5 worm cellular contexts compared by ENCODE assay signal in genomic region chrII:542416-542815, ce11.
TF ChIP-seq lines count a peak whose summit lies in the region.

No protein-coding gene starts in this region.

TF ChIP-seq in whole organism, L1 larva, 84 proteins besides CTCF, POLR2A, EP300 and RAD21:
- TF ChIP-seq unc-30 (tag; optimal IDR thresholded peaks at IDR 0.05; lab: Kevin White, UChicago) (no peak), sptf-1 (tag; optimal IDR thresholded peaks at IDR 0.05; lab: Kevin White, UChicago) (no peak), blmp-1 (tag; optimal IDR thresholded peaks at IDR 0.05; lab: Kevin White, UChicago) (peak; percentile 87), elt-3 (tag; optimal IDR thresholded peaks at IDR 0.05; lab: Kevin White, UChicago) (peak in 1 of 6 experiments; percentile 76)

TF ChIP-seq in whole organism, L2 larva, 48 proteins besides CTCF, POLR2A, EP300 and RAD21:
- TF ChIP-seq elt-1 (tag; optimal IDR thresholded peaks at IDR 0.05; lab: Kevin White, UChicago), result no peak
- TF ChIP-seq ztf-11 (tag; optimal IDR thresholded peaks at IDR 0.05; lab: Kevin White, UChicago), result no peak
- peak; percentile 51 for TF ChIP-seq nhr-21 (tag; optimal IDR thresholded peaks at IDR 0.05; lab: Kevin White, UChicago)
- no peak for TF ChIP-seq ceh-16 (tag; optimal IDR thresholded peaks at IDR 0.05; lab: Kevin White, UChicago)
- TF ChIP-seq ZK546.5 (tag; optimal IDR thresholded peaks at IDR 0.05; lab: Kevin White, UChicago), result no peak
- no peak for TF ChIP-seq skn-1 (tag; optimal IDR thresholded peaks at IDR 0.05; lab: Kevin White, UChicago)

TF ChIP-seq in whole organism, L3 larva, 47 proteins besides CTCF, POLR2A, EP300 and RAD21 (continues in another document):
- TF ChIP-seq ztf-4 (tag; optimal IDR thresholded peaks at IDR 0.05; lab: Kevin White, UChicago), result no peak
- no peak for TF ChIP-seq pha-4 (tag; optimal IDR thresholded peaks at IDR 0.05; lab: Kevin White, UChicago)
- TF ChIP-seq ceh-82 (tag; optimal IDR thresholded peaks at IDR 0.05; lab: Kevin White, UChicago), result no peak
- TF ChIP-seq snpc-4 (tag; optimal IDR thresholded peaks at IDR 0.05; lab: Kevin White, UChicago), result no peak
- peak; percentile 60 for TF ChIP-seq nhr-23 (tag; optimal IDR thresholded peaks at IDR 0.05; lab: Kevin White, UChicago)
- TF ChIP-seq zag-1 (tag; optimal IDR thresholded peaks at IDR 0.05; lab: Kevin White, UChicago), result no peak
- no peak for TF ChIP-seq elt-1 (tag; optimal IDR thresholded peaks at IDR 0.05; lab: Kevin White, UChicago)
- no peak for TF ChIP-seq fos-1 (tag; optimal IDR thresholded peaks at IDR 0.05; lab: Kevin White, UChicago)
- TF ChIP-seq elt-3 (tag; optimal IDR thresholded peaks at IDR 0.05; lab: Kevin White, UChicago), result peak in 1 of 3 experiments; percentile 8
- TF ChIP-seq daf-12 (tag; optimal IDR thresholded peaks at IDR 0.05; lab: Kevin White, UChicago), result no peak
- TF ChIP-seq nhr-25 (tag; optimal IDR thresholded peaks at IDR 0.05; lab: Kevin White, UChicago), result no peak
- TF ChIP-seq nhr-43 (tag; optimal IDR thresholded peaks at IDR 0.05; lab: Kevin White, UChicago; ENCODE audit: poor library complexity, severe bottlenecking), result peak; percentile 58
- TF ChIP-seq egl-27 (tag; optimal IDR thresholded peaks at IDR 0.05; lab: Kevin White, UChicago), result no peak
- no peak for TF ChIP-seq tbx-2 (tag; optimal IDR thresholded peaks at IDR 0.05; lab: Kevin White, UChicago)
- no peak for TF ChIP-seq ceh-9 (tag; optimal IDR thresholded peaks at IDR 0.05; lab: Kevin White, UChicago)
- no peak for TF ChIP-seq nhr-12 (tag; optimal IDR thresholded peaks at IDR 0.05; lab: Kevin White, UChicago)
- peak; percentile 9 for TF ChIP-seq ama-1 (optimal IDR thresholded peaks at IDR 0.05; lab: Kevin White, UChicago)
- TF ChIP-seq ceh-28 (tag; optimal IDR thresholded peaks at IDR 0.05; lab: Kevin White, UChicago), result no peak
- TF ChIP-seq unc-39 (tag; optimal IDR thresholded peaks at IDR 0.05; lab: Kevin White, UChicago), result no peak
- no peak for TF ChIP-seq lin-15B (tag; optimal IDR thresholded peaks at IDR 0.05; lab: Kevin White, UChicago)
- TF ChIP-seq ceh-16 (tag; optimal IDR thresholded peaks at IDR 0.05; lab: Kevin White, UChicago), result no peak
- no peak for TF ChIP-seq nhr-11 (tag; optimal IDR thresholded peaks at IDR 0.05; lab: Kevin White, UChicago)
- TF ChIP-seq elt-2 (tag; optimal IDR thresholded peaks at IDR 0.05; lab: Kevin White, UChicago), result no peak
- no peak for TF ChIP-seq fkh-2 (tag; optimal IDR thresholded peaks at IDR 0.05; lab: Kevin White, UChicago)
- no peak for TF ChIP-seq hmg-11 (tag; optimal IDR thresholded peaks at IDR 0.05; lab: Kevin White, UChicago)
- peak; percentile 6 for TF ChIP-seq nfya-1 (tag; optimal IDR thresholded peaks at IDR 0.05; lab: Kevin White, UChicago; ENCODE audit: insufficient read depth)
- no peak for TF ChIP-seq R02D3.7 (tag; optimal IDR thresholded peaks at IDR 0.05; lab: Kevin White, UChicago)
- no peak for TF ChIP-seq ZK546.5 (tag; optimal IDR thresholded peaks at IDR 0.05; lab: Kevin White, UChicago)
- TF ChIP-seq lin-39 (tag; optimal IDR thresholded peaks at IDR 0.05; lab: Kevin White, UChicago), result no peak

TF ChIP-seq in whole organism, L4 larva, 104 proteins besides CTCF, POLR2A, EP300 and RAD21:
- TF ChIP-seq duxl-1 (tag; optimal IDR thresholded peaks at IDR 0.05; lab: Kevin White, UChicago; ENCODE audit: poor library complexity), result no peak
- peak; percentile 58 for TF ChIP-seq aha-1 (tag; lab: Kevin White, UChicago)
- no peak for TF ChIP-seq lim-7 (GFP tag; IDR thresholded peaks at IDR 0.05; lab: Robert Waterston, UW)
- no peak for TF ChIP-seq set-16 (GFP tag; IDR thresholded peaks at IDR 0.05; lab: Robert Waterston, UW)
- TF ChIP-seq rbr-2 (tag; optimal IDR thresholded peaks at IDR 0.05; lab: Kevin White, UChicago), result no peak
- no peak for TF ChIP-seq ZK337.2 (GFP tag; IDR thresholded peaks at IDR 0.05; lab: Robert Waterston, UW)
- TF ChIP-seq hlh-11 (tag; optimal IDR thresholded peaks at IDR 0.05; lab: Kevin White, UChicago), result peak; percentile 2
- TF ChIP-seq mxl-3 (GFP tag; optimal IDR thresholded peaks at IDR 0.05; lab: Kevin White, UChicago), result peak; percentile 47
- no peak for TF ChIP-seq lin-38 (GFP tag; IDR thresholded peaks at IDR 0.05; lab: Robert Waterston, UW)
- TF ChIP-seq nhr-28 (tag; optimal IDR thresholded peaks at IDR 0.05; lab: Kevin White, UChicago), result peak; percentile 48

TF ChIP-seq in whole organism, midembryonic, 9 proteins besides CTCF, POLR2A, EP300 and RAD21:
- TF ChIP-seq klf-2 (GFP tag; conservative IDR thresholded peaks at IDR 0.05; lab: Robert Waterston, UW) (no peak), flt-1 (GFP tag; IDR thresholded peaks at IDR 0.05; lab: Robert Waterston, UW) (0 out of 2 replicates have a peak, but pooled peaks have one; percentile 14), ref-1 (GFP tag; conservative IDR thresholded peaks at IDR 0.05; lab: Robert Waterston, UW) (no peak)
TF ChIP-seq in whole organism, midembryonic: peak in this region for 1.

Comparison
In these comparisons a context has a peak if more than half of its experiments do, and no peak if none do; other contexts are left out.
1. Of the 29 proteins assayed by ChIP-seq in both whole organism, L4 larva and whole organism, L1 larva: peak only in whole organism, L4 larva: aha-1 and nhr-28; only in whole organism, L1 larva: none; in both: none; in neither: 27.